Worm (Caenorhabditis elegans) whole organism, L1 larva: ENCODE measurements around the gene Y54G2A.41.
A peak's percentile ranks its signal among the peaks of the same experiment; 100 is the strongest.
"Not testable (repeated sequence)": the region's sequence is repeated elsewhere in the genome, so short reads cannot be mapped to it uniquely, and the experiment has no call there.

ENCODE experiments used
- C16A3.4 ChIP-seq: fragments of 150-350 bp; optimal IDR thresholded peaks from 2 replicates; lab custom pipeline; 2014; ENCODE audit warnings: missing biosample characterization, missing genetic modification characterization
- C34B4.2 ChIP-seq: sonication (generic microtip); optimal IDR thresholded peaks from 2 replicates; lab custom pipeline; 2017; ENCODE audit warnings: mild to moderate bottlenecking, missing genetic modification characterization, missing compliant biosample characterization
- blmp-1 ChIP-seq: fragments of 150-350 bp; optimal IDR thresholded peaks from 2 replicates; lab custom pipeline; 2014; ENCODE audit warnings: missing biosample characterization, missing genetic modification characterization
- ceh-8 ChIP-seq: fragments of 200-800 bp; sonication (Bioruptor generic); optimal IDR thresholded peaks from 2 replicates; lab custom pipeline; 2018; ENCODE audit warnings: mild to moderate bottlenecking, missing genetic modification characterization, moderate library complexity, missing compliant biosample characterization
- ces-1 ChIP-seq: fragments of 150-350 bp; optimal IDR thresholded peaks from 2 replicates; lab custom pipeline; 2014; ENCODE audit warnings: missing biosample characterization, missing genetic modification reagents, missing genetic modification characterization
- efl-1 ChIP-seq, 4 experiments: fragments of 150-350 bp; optimal IDR thresholded peaks in 3 of 4; peaks in 1 of 4; 1 replicate in 1 of 4; 2 replicates in 3 of 4; lab custom pipeline; 2014; ENCODE audit warnings: missing biosample characterization in 2 of 4, missing genetic modification characterization in 2 of 4, missing genetic modification reagents in 2 of 4
- elt-2 ChIP-seq: sonication (generic microtip); optimal IDR thresholded peaks from 2 replicates; lab custom pipeline; 2016; ENCODE audit warnings: missing genetic modification characterization, mild to moderate bottlenecking, inconsistent platforms, missing compliant biosample characterization, missing genetic modification reagents
- grh-1 ChIP-seq: fragments of 200-800 bp; sonication (Bioruptor generic); IDR thresholded peaks from 2 replicates; pipeline ENCODE4 v1.3.6; 2022; ENCODE audit warnings: missing genetic modification reagents, missing genetic modification characterization, missing compliant biosample characterization
- hlh-17 ChIP-seq: fragments of 200-800 bp; sonication (Bioruptor generic); optimal IDR thresholded peaks from 2 replicates; lab custom pipeline; 2018; ENCODE audit warnings: missing genetic modification characterization, mild to moderate bottlenecking, missing compliant biosample characterization, moderate library complexity, borderline replicate concordance
- hpl-2 ChIP-seq: fragments of 150-350 bp; optimal IDR thresholded peaks from 2 replicates; lab custom pipeline; 2014; ENCODE audit warnings: missing biosample characterization, missing genetic modification reagents, missing genetic modification characterization
- lin-35 ChIP-seq, 2 experiments: fragments of 150-350 bp; optimal IDR thresholded peaks; 2 replicates each; lab custom pipeline; 2014; ENCODE audit warnings: missing biosample characterization in 2 of 2, missing genetic modification characterization in 2 of 2, missing genetic modification reagents in 2 of 2
- lsy-2 ChIP-seq, 2 experiments: fragments of 150-350 bp; optimal IDR thresholded peaks; 2 replicates each; lab custom pipeline; 2014; ENCODE audit warnings: missing biosample characterization in 2 of 2, missing genetic modification characterization in 2 of 2
- mef-2 ChIP-seq: fragments of 150-350 bp; optimal IDR thresholded peaks from 2 replicates; lab custom pipeline; 2014; ENCODE audit warnings: missing biosample characterization, missing genetic modification characterization
- nhr-11 ChIP-seq: fragments of 150-350 bp; optimal IDR thresholded peaks from 2 replicates; lab custom pipeline; 2014; ENCODE audit warnings: missing biosample characterization, missing genetic modification characterization
- nhr-47 ChIP-seq: sonication (generic microtip); optimal IDR thresholded peaks from 2 replicates; lab custom pipeline; 2016; ENCODE audit warnings: mild to moderate bottlenecking, missing genetic modification characterization, moderate library complexity, missing compliant biosample characterization
- nhr-71 ChIP-seq: sonication (generic microtip); optimal IDR thresholded peaks from 2 replicates; lab custom pipeline; 2016; ENCODE audit warnings: mild to moderate bottlenecking, missing genetic modification characterization, moderate library complexity, missing compliant biosample characterization
- nhr-77 ChIP-seq: fragments of 150-350 bp; optimal IDR thresholded peaks from 2 replicates; lab custom pipeline; 2014; ENCODE audit warnings: missing biosample characterization, missing genetic modification characterization
- nhr-85 ChIP-seq: sonication (generic microtip); peaks from one replicate; lab custom pipeline; 2016; ENCODE audit warnings: missing genetic modification characterization, inconsistent platforms, missing compliant biosample characterization
- nhr-90 ChIP-seq: sonication (generic microtip); optimal IDR thresholded peaks from 2 replicates; lab custom pipeline; 2016; ENCODE audit warnings: mild to moderate bottlenecking, missing genetic modification characterization, missing compliant biosample characterization; ENCODE audit not compliant: poor library complexity
- pag-3 ChIP-seq: sonication (generic microtip); optimal IDR thresholded peaks from 2 replicates; lab custom pipeline; 2017; ENCODE audit warnings: missing genetic modification characterization, mild to moderate bottlenecking, missing compliant biosample characterization, antibody characterized with exemption, borderline replicate concordance; ENCODE audit not compliant: insufficient read depth
- rnt-1 ChIP-seq: sonication (generic microtip); optimal IDR thresholded peaks from 2 replicates; lab custom pipeline; 2016; ENCODE audit warnings: mild to moderate bottlenecking, missing genetic modification characterization, moderate library complexity, missing compliant biosample characterization
- snu-23 ChIP-seq: sonication (generic microtip); optimal IDR thresholded peaks from 2 replicates; lab custom pipeline; 2016; ENCODE audit warnings: missing genetic modification characterization, missing compliant biosample characterization
- tbx-2 ChIP-seq: sonication (generic microtip); optimal IDR thresholded peaks from 2 replicates; lab custom pipeline; 2016; ENCODE audit warnings: missing genetic modification characterization, missing compliant biosample characterization
- tlp-1 ChIP-seq: fragments of 150-350 bp; optimal IDR thresholded peaks from 2 replicates; lab custom pipeline; 2014; ENCODE audit warnings: missing biosample characterization, missing genetic modification characterization
- unc-130 ChIP-seq: fragments of 150-350 bp; optimal IDR thresholded peaks from 2 replicates; lab custom pipeline; 2017; ENCODE audit warnings: missing biosample characterization, missing genetic modification characterization, inconsistent platforms
- unc-86 ChIP-seq: sonication (generic microtip); optimal IDR thresholded peaks from 2 replicates; lab custom pipeline; 2016; ENCODE audit warnings: missing genetic modification characterization, missing compliant biosample characterization
- unc-98 ChIP-seq: fragments of 200-800 bp; sonication (Bioruptor generic); IDR thresholded peaks from 2 replicates; pipeline ENCODE4 v1.3.6; 2022; ENCODE audit warnings: missing genetic modification characterization, missing compliant biosample characterization
- vab-15 ChIP-seq: sonication (generic microtip); optimal IDR thresholded peaks from 2 replicates; lab custom pipeline; 2017; ENCODE audit warnings: missing genotype, mild to moderate bottlenecking, missing genetic modification characterization, missing compliant biosample characterization
- ztf-11 ChIP-seq, 2 experiments: sonication (generic microtip); optimal IDR thresholded peaks; 2 replicates each; lab custom pipeline; 2016 to 2017; ENCODE audit warnings: missing genetic modification characterization in 2 of 2, missing biosample characterization in 1 of 2, missing compliant biosample characterization in 1 of 2

The Y54G2A.41 gene

ce11 chrIV:2788389-2788788, 36.7 kb downstream of the Y54G2A.41 start, which contains the start of gene atln-1:
TSS of gene atln-1 (plus strand) at chrIV:2788689.
- TF ChIP-seq unc-86 (tag; lab: Kevin White, UChicago); lsy-2 (tag; optimal IDR thresholded peaks at IDR 0.05; lab: Kevin White, UChicago); ces-1: not testable (repeated sequence)
- TF ChIP-seq, all 84 proteins: peak for 0; not testable (repeated sequence) for 84

DNA sequence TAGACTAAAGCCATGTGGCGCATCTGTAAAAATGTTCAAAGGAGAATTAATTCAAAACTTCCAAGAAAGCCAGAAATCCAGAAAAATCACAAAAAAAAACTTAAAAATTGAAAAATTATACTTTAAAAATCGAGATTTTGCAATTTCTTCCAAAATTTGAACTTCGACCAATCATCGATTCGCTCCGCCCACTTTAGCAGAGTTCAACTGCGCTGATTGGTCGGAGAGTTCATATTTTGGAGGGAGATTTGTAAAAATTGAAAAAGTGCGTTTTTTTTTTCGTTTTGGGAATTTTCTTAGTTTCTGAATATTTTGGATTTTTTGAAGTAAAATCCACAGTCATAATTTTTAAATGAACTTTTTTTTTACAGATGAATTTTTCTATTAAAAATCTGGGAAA, 42.3 kb downstream of the Y54G2A.41 start:
- no peak for TF ChIP-seq nhr-85 (tag; lab: Kevin White, UChicago)
- TF ChIP-seq nhr-77 = no peak
- no peak for TF ChIP-seq efl-1 (optimal IDR thresholded peaks at IDR 0.05; lab: Kevin White, UChicago)
- TF ChIP-seq efl-1 (GFP tag; optimal IDR thresholded peaks at IDR 0.05 in 1 of 2; lab: Kevin White, UChicago) = peak in 1 of 2 experiments; percentile 25

DNA sequence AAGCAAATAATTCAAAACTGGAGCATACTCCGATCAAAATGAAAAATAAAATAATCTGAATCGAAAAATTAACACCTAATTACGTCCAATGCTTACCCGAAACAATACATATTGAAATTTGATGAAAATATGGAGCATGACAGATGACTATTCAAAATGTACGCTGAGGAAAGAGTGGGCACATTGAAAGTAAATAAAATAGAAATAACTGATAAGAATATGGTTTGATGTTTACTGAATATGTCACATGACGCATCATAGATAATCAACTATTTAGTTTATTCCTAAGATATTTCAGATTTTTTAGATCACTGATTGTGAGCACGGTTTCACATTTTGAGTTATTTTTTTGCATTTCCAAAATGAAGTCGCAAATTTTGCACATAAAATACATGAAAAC, 46.7 kb downstream of the Y54G2A.41 start, which contains the start of gene Y54G2A.52:
Gene Y54G2A.52 (minus strand): TSS at position 348 of the 400 bp plus-strand sequence.
- TF ChIP-seq unc-130 (tag; lab: Kevin White, UChicago) (no peak), tbx-2 (tag; lab: Kevin White, UChicago) (no peak), nhr-71 (tag; lab: Kevin White, UChicago) (no peak), nhr-90 (no peak), pag-3 (tag; lab: Kevin White, UChicago) (no peak), C16A3.4 (tag; lab: Kevin White, UChicago) (no peak), nhr-47 (tag; lab: Kevin White, UChicago) (no peak), unc-86 (tag; lab: Kevin White, UChicago) (no peak), lin-35 (GFP tag; optimal IDR thresholded peaks at IDR 0.05; lab: Kevin White, UChicago) (peak in 1 of 2 experiments; percentile 38), grh-1 (GFP tag; lab: Robert Waterston, UW) (no peak), C34B4.2 (tag; lab: Kevin White, UChicago) (no peak), unc-98 (no peak), hlh-17 (GFP tag; lab: Kevin White, UChicago) (no peak), elt-2 (tag; lab: Kevin White, UChicago) (peak; percentile 63)
- TF ChIP-seq, all 84 proteins: peak for 2

DNA sequence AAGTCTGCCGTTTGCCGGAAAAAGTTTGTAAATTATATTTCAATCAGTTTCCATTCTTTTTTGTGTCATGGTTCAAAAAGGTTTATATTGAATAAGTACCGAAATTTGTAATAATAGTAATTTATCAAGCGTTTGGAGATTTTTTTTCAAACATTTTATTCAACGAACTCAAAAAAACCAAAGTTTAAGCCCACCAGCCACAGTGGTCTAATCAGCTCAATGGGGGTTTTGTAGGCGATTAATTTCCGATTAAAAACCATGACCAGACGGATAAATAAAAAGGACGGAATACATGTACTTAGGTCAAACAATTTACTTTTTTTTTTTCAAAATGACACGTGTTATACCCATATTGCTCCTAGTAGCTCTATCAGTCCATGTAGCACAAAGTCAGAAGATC, 47.7 kb downstream of the Y54G2A.41 start, which contains the start of gene Y54G2A.10:
Gene Y54G2A.10 (plus strand): TSS at position 301 of the 400 bp plus-strand sequence.
- TF ChIP-seq ceh-8 (GFP tag; lab: Kevin White, UChicago) (no peak), snu-23 (peak; percentile 4)

DNA sequence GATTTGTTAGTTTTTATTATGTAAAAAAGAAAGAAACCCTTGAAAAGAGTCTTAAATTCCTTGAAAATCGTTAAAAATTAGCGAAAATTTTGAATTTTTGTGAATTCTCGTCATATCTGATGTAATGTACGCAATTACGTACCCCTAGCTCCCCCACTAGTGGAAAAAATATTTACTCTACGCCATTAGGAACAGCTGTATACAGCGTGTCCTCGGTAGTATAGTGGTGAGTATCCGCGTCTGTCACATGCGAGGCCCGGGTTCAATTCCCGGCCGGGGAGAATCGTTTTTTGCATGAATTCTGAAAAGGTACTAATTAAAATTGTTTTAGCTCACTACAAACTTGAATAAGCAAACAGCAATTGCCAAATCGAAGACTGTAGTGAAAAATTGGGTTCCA, 48.2 kb downstream of the Y54G2A.41 start:
- TF ChIP-seq tlp-1 = no peak
- TF ChIP-seq unc-86 (tag; lab: Kevin White, UChicago) = no peak
- no peak for TF ChIP-seq efl-1 (optimal IDR thresholded peaks at IDR 0.05; lab: Kevin White, UChicago)
- peak in 1 of 2 experiments; percentile 41 for TF ChIP-seq efl-1 (GFP tag; optimal IDR thresholded peaks at IDR 0.05 in 1 of 2; lab: Kevin White, UChicago)
- no peak for TF ChIP-seq lsy-2 (tag; optimal IDR thresholded peaks at IDR 0.05; lab: Kevin White, UChicago)
- no peak for TF ChIP-seq vab-15 (tag; lab: Kevin White, UChicago)
- no peak for TF ChIP-seq ztf-11 (tag; optimal IDR thresholded peaks at IDR 0.05; lab: Kevin White, UChicago)
- no peak for TF ChIP-seq blmp-1
- TF ChIP-seq mef-2 (tag; lab: Kevin White, UChicago) = no peak
- no peak for TF ChIP-seq nhr-11 (tag; lab: Kevin White, UChicago)

- peak; percentile 4 for TF ChIP-seq hpl-2
- peak in 1 of 2 experiments; percentile 48 for TF ChIP-seq efl-1 (optimal IDR thresholded peaks at IDR 0.05; lab: Kevin White, UChicago)
- peak in 1 of 2 experiments; percentile 3 for TF ChIP-seq efl-1 (GFP tag; optimal IDR thresholded peaks at IDR 0.05 in 1 of 2; lab: Kevin White, UChicago)
- TF ChIP-seq nhr-71 (tag; lab: Kevin White, UChicago) = peak; percentile 6
- TF ChIP-seq C16A3.4 (tag; lab: Kevin White, UChicago) = no peak
- peak; percentile 9 for TF ChIP-seq rnt-1 (tag; lab: Kevin White, UChicago)
These were observed 49.3 kb downstream of the Y54G2A.41 start for ce11 chrIV:2801004-2801403.
